Worm (Caenorhabditis elegans): Measurements from ENCODE around the gene C53C11.4.
"Not testable (repeated sequence)": the region's sequence is repeated elsewhere in the genome, so short reads cannot be mapped to it uniquely, and the experiment has no call there.

The C53C11.4 gene

DNA sequence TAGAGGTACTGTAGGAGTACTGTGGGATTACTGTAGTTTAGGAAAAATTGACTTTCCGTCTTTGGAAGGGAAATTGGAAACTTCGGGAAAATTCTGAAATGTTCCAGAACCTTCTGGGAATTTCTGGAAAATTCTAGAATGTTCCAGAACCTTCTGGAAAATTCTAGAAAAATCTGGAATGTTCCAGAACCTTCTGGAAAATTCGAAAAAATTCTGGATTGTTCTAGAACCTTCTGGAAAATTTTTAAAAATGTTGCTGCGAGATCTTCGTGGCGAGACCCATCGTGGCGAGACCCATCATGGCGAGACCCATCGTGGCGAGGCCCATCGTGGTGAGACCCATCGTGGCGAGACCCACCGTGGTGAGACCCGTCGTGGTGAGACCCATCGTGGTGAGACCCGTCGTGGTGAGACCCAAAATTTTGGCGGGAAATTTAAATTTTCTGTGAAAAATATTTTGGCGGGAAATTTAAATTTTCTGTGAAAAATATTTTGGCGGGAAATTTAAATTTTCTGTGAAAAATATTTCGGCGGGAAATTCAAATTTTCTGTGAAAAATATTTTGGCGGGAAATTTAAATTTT lies at the start of gene C53C11.4:
TSS of gene C53C11.4 (plus strand) at position 179 of the 583 bp plus-strand sequence.
- TF ChIP-seq R02D3.7 (tag; optimal IDR thresholded peaks at IDR 0.05); unc-39 (tag; optimal IDR thresholded peaks at IDR 0.05); lin-13 (GFP tag; optimal IDR thresholded peaks at IDR 0.05): not testable (repeated sequence)

DNA sequence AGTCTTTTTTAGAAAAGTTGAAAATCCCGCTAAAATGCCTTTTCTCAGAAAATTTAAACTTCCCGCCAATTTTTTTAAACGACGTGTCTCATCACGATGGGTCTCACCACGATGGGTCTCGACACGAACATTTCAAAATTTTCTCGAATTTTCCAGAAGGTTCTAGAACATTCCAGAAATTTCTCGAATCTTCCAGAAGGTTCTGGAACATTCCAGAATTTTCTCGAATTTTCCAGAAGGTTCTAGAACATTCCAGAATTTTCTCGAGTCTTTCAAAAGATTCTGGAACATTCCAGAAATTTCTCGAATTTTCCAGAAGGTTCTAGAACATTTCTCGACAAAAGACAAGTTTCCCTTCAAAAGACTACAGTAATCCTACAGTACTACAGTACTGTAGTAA lies 22.3 kb upstream of the C53C11.4 start:
- no peak for TF ChIP-seq mbf-1 (tag; optimal IDR thresholded peaks at IDR 0.05)
- no peak for TF ChIP-seq lin-39 (tag; optimal IDR thresholded peaks at IDR 0.05)
- no peak for TF ChIP-seq ztf-1 (GFP tag; conservative IDR thresholded peaks at IDR 0.05)
- TF ChIP-seq nhr-6 (tag; optimal IDR thresholded peaks at IDR 0.05), result no peak

DNA sequence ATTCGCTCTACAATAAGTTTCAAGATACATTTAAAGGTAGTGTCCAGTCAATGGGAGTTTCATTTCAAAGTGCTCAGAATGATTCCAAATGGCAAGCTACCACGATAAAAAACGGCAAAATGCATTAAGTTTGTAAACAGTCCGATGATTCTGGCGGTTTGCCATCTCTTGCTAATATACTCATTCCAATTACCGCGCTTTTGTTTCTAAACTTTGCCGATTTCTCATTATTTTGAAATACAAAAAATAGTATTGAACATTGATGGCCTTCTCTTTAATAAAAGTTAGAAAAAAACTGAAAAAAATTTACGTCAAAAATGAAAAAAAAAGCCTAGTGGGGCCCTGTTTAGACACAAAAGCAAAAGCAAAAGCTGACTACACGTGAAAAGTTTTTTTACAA lies 16.7 kb upstream of the C53C11.4 start:
- TF ChIP-seq nhr-21 (tag; optimal IDR thresholded peaks at IDR 0.05) (no peak), unc-39 (tag; optimal IDR thresholded peaks at IDR 0.05) (no peak), lin-11 (tag; optimal IDR thresholded peaks at IDR 0.05) (no peak), elt-1 (tag; optimal IDR thresholded peaks at IDR 0.05) (no peak), zag-1 (tag; optimal IDR thresholded peaks at IDR 0.05) (no peak), snpc-4 (tag; optimal IDR thresholded peaks at IDR 0.05) (no peak), gmeb-1 (tag; optimal IDR thresholded peaks at IDR 0.05) (no peak)

DNA sequence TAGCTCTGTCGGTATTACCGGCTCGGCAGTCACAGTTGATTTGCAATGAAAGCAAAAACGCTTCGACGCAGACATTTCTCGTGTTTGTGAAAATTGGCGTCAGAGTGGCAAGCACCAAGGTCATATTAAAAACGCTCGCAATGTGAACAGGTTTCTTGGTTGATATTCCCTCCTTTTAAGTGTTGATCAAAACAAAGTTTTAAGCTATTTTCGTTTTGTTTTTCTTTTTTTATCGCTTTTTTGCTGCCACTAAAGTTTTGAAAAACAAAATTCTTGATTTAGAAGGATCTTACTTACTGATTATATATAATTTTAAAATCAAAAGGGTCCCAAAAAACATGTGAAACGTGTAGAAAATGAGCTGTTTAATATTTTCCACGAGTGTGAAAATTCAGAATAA lies 16.0 kb upstream of the C53C11.4 start, which contains the start of gene C33E10.8:
TSS of gene C33E10.8 (minus strand) at position 101 of the 400 bp plus-strand sequence.
- TF ChIP-seq ZK546.5 (tag; optimal IDR thresholded peaks at IDR 0.05), result no peak
- TF ChIP-seq R02D3.7 (tag; optimal IDR thresholded peaks at IDR 0.05), result no peak
- no peak for TF ChIP-seq lsy-2 (tag; optimal IDR thresholded peaks at IDR 0.05)
- no peak for TF ChIP-seq aly-2 (tag; optimal IDR thresholded peaks at IDR 0.05)
- TF ChIP-seq nhr-129 (tag; optimal IDR thresholded peaks at IDR 0.05), result no peak
- no peak for TF ChIP-seq unc-39 (tag; optimal IDR thresholded peaks at IDR 0.05)
- TF ChIP-seq lin-39 (tag; optimal IDR thresholded peaks at IDR 0.05), result no peak
- TF ChIP-seq blmp-1 (tag; optimal IDR thresholded peaks at IDR 0.05; ENCODE audit: insufficient read depth), result no peak
- TF ChIP-seq mdl-1 (tag; optimal IDR thresholded peaks at IDR 0.05), result no peak
- TF ChIP-seq Y55F3AM.14 (GFP tag; optimal IDR thresholded peaks at IDR 0.05), result no peak
- no peak for TF ChIP-seq elt-3 (tag; optimal IDR thresholded peaks at IDR 0.05)
- no peak for TF ChIP-seq skn-1 (tag; optimal IDR thresholded peaks at IDR 0.05)
- TF ChIP-seq ztf-1 (GFP tag; conservative IDR thresholded peaks at IDR 0.05), result no peak
- no peak for TF ChIP-seq lin-13 (GFP tag; optimal IDR thresholded peaks at IDR 0.05)
- no peak for TF ChIP-seq unc-62 (GFP tag; optimal IDR thresholded peaks at IDR 0.05)
- TF ChIP-seq zag-1 (tag; optimal IDR thresholded peaks at IDR 0.05), result no peak
- TF ChIP-seq lin-11 (tag; optimal IDR thresholded peaks at IDR 0.05), result no peak

DNA sequence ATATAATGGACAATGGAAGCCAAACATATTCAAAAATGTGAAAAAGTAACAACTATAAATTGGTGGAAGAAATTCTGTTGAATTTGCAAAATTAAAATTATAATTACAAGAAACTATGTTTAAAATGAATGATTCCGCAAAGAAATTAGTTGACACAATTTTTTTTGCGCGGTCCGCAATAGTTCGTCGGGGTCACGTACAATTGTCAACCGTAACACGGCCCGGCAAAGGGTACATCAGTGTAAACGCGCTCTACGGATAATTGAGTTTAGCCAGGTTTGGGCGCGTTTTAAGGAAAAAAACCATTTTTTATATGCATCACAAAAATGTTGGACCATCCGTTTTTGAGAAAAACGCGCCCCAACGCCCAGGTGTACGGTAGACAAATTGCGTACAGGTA lies 13.3 kb upstream of the C53C11.4 start:
- TF ChIP-seq crh-2 (tag; optimal IDR thresholded peaks at IDR 0.05), result no peak
- TF ChIP-seq lsy-2 (tag; optimal IDR thresholded peaks at IDR 0.05), result peak in 1 of 2 experiments; percentile 68

DNA sequence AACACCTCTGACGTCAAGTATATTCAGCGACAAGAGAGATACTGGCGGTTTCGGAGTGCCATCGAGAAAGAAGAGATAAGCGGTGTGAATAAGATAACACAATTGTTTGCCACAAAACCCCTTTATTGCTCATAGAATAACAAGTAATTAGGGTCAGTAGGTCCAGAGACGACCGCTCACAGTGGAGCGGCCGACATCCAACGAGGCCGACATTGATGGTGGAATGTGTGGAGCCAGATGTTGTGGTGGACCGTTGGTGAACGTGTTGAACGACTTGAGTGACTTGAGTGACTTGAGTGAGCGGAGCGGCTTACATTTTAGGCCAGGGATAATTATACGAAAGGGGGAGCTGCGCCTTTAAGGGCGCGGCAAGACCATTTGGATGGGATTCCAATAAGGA lies 10.0 kb upstream of the C53C11.4 start:
- TF ChIP-seq Y55F3AM.14 (GFP tag; optimal IDR thresholded peaks at IDR 0.05) (no peak), snpc-4 (tag; optimal IDR thresholded peaks at IDR 0.05) (peak; percentile 65)

DNA sequence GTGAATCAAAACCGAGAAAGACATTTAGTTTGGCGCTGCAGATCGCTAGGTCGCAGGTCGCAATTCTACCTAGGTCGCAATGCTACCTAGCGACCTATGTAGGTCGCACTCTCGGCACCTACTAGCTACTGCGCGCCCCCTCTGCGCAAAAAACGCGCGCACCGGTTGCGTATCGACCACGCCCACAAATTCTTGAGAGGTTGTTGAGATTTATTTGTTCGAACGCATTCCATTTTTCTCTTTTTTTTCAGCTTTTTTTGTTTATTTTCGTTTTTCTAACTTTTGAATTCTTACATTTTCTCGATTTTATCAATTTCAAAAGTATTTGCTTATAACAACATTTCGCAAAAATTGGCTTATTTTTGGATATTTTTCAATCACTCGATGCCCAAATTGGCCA lies 8.8 kb upstream of the C53C11.4 start, which contains the start of gene C33E10.10:
TSS of gene C33E10.10 (minus strand) at position 101 of the 400 bp plus-strand sequence.
- TF ChIP-seq ztf-4 (tag; optimal IDR thresholded peaks at IDR 0.05) (no peak), nhr-10 (tag; optimal IDR thresholded peaks at IDR 0.05) (no peak), C34F6.9 (tag; optimal IDR thresholded peaks at IDR 0.05) (no peak), gmeb-1 (tag; optimal IDR thresholded peaks at IDR 0.05) (no peak), unc-55 (GFP tag; optimal IDR thresholded peaks at IDR 0.05) (no peak), nhr-6 (tag; optimal IDR thresholded peaks at IDR 0.05) (no peak), nhr-11 (tag; optimal IDR thresholded peaks at IDR 0.05) (no peak), ztf-1 (GFP tag; conservative IDR thresholded peaks at IDR 0.05) (no peak), sma-3 (GFP tag; optimal IDR thresholded peaks at IDR 0.05) (no peak)
